Fruit fly (Drosophila melanogaster) whole organism, prepupa: Measurements from ENCODE around the gene CG17271.
A peak's percentile ranks its signal among the peaks of the same experiment; 100 is the strongest.

ENCODE experiments used
- Blimp-1 ChIP-seq: fragments of 200-800 bp; sonication (Bioruptor generic); optimal IDR thresholded peaks from 3 replicates; lab custom pipeline; 2017; ENCODE audit warnings: missing biosample characterization, missing genetic modification characterization, mild to moderate bottlenecking, moderate library complexity, missing genetic modification reagents
- CG10669 ChIP-seq: fragments of 200-800 bp; sonication (Bioruptor generic); optimal IDR thresholded peaks from 3 replicates; lab custom pipeline; 2018; ENCODE audit warnings: missing biosample characterization, mild to moderate bottlenecking, missing genetic modification characterization, moderate library complexity
- CG11762 ChIP-seq: fragments of 200-800 bp; sonication (Bioruptor generic); optimal IDR thresholded peaks from 3 replicates; lab custom pipeline; 2016; ENCODE audit warnings: missing biosample characterization, missing genetic modification characterization; ENCODE audit not compliant: insufficient read depth
- CG16779 ChIP-seq: fragments of 200-800 bp; sonication (Bioruptor generic); optimal IDR thresholded peaks from 3 replicates; lab custom pipeline; 2017; ENCODE audit warnings: missing biosample characterization, mild to moderate bottlenecking, missing genetic modification characterization
- CG3032 ChIP-seq: fragments of 200-800 bp; optimal IDR thresholded peaks from 2 replicates; lab custom pipeline; 2019; ENCODE audit warnings: missing biosample characterization, mild to moderate bottlenecking, missing genetic modification characterization, moderate library complexity
- CG31627 ChIP-seq: fragments of 200-800 bp; sonication (Bioruptor generic); optimal IDR thresholded peaks from 3 replicates; lab custom pipeline; 2016; ENCODE audit warnings: missing biosample characterization, missing genetic modification characterization
- CG32006 ChIP-seq: fragments of 200-800 bp; sonication (Bioruptor generic); optimal IDR thresholded peaks from 3 replicates; lab custom pipeline; 2017; ENCODE audit warnings: missing biosample characterization, mild to moderate bottlenecking, missing genetic modification characterization
- CG34406 ChIP-seq: fragments of 200-800 bp; sonication (Bioruptor generic); optimal IDR thresholded peaks from 3 replicates; lab custom pipeline; 2016; ENCODE audit warnings: missing biosample characterization, missing genetic modification characterization
- CG4318 ChIP-seq: fragments of 200-800 bp; sonication (Bioruptor generic); optimal IDR thresholded peaks from 3 replicates; lab custom pipeline; 2017; ENCODE audit warnings: missing biosample characterization, mild to moderate bottlenecking, missing genetic modification characterization
- CG6163 ChIP-seq: fragments of 200-800 bp; sonication (Bioruptor generic); IDR thresholded peaks from 3 replicates; pipeline ENCODE4 v1.3.6; 2022; ENCODE audit warnings: missing biosample characterization, missing genetic modification characterization
- CG6854 ChIP-seq: fragments of 200-800 bp; sonication (Bioruptor generic); optimal IDR thresholded peaks from 2 replicates; lab custom pipeline; 2017; ENCODE audit warnings: missing biosample characterization, mild to moderate bottlenecking, missing genetic modification characterization
- CG7368 ChIP-seq: fragments of 200-800 bp; sonication (Bioruptor generic); optimal IDR thresholded peaks from 3 replicates; lab custom pipeline; 2016; ENCODE audit warnings: missing biosample characterization, missing genetic modification characterization
- CG8119 ChIP-seq: fragments of 200-800 bp; sonication (Bioruptor generic); IDR thresholded peaks from 3 replicates; pipeline ENCODE4 v1.3.6; 2022; ENCODE audit warnings: missing biosample characterization, missing genetic modification characterization
- CG8319 ChIP-seq: fragments of 200-800 bp; sonication (Bioruptor generic); optimal IDR thresholded peaks from 3 replicates; lab custom pipeline; 2016; ENCODE audit warnings: missing biosample characterization, missing genetic modification characterization
- CG9139 ChIP-seq: fragments of 200-800 bp; sonication (Bioruptor generic); optimal IDR thresholded peaks from 3 replicates; lab custom pipeline; 2017; ENCODE audit warnings: missing biosample characterization, mild to moderate bottlenecking, missing genetic modification characterization
- Eip75B ChIP-seq: fragments of 200-800 bp; sonication (Bioruptor generic); optimal IDR thresholded peaks from 3 replicates; lab custom pipeline; 2016; ENCODE audit warnings: missing biosample characterization, missing genetic modification characterization
- Eip78C ChIP-seq: fragments of 200-800 bp; sonication (Bioruptor generic); peaks from one replicate; lab custom pipeline; 2016; ENCODE audit warnings: missing biosample characterization, missing genetic modification characterization
- Ets21C ChIP-seq: fragments of 200-800 bp; sonication (Bioruptor generic); optimal IDR thresholded peaks from 3 replicates; lab custom pipeline; 2016; ENCODE audit warnings: missing biosample characterization, missing genetic modification characterization
- Hr38 ChIP-seq: sonication (Bioruptor generic); optimal IDR thresholded peaks from 2 replicates; lab custom pipeline; 2016; ENCODE audit warnings: missing biosample characterization, missing genetic modification characterization
- Hr39 ChIP-seq: fragments of 200-800 bp; sonication (Bioruptor generic); optimal IDR thresholded peaks from 2 replicates; lab custom pipeline; 2016; ENCODE audit warnings: missing biosample characterization, missing genetic modification characterization
- Hr4 ChIP-seq: fragments of 200-800 bp; sonication (Bioruptor generic); optimal IDR thresholded peaks from 3 replicates; lab custom pipeline; 2016; ENCODE audit warnings: missing biosample characterization, missing genetic modification characterization
- Lpt ChIP-seq: fragments of 200-800 bp; sonication (Bioruptor generic); optimal IDR thresholded peaks from 3 replicates; lab custom pipeline; 2016; ENCODE audit warnings: missing biosample characterization, missing genetic modification characterization
- OdsH ChIP-seq: fragments of 200-800 bp; sonication (Bioruptor generic); optimal IDR thresholded peaks from 3 replicates; lab custom pipeline; 2016; ENCODE audit warnings: missing biosample characterization, missing genetic modification characterization
- Smox ChIP-seq: fragments of 200-800 bp; sonication (Bioruptor generic); optimal IDR thresholded peaks from 3 replicates; lab custom pipeline; 2016; ENCODE audit warnings: missing biosample characterization, missing genetic modification characterization
- Sox14 ChIP-seq: fragments of 200-800 bp; sonication (Bioruptor generic); optimal IDR thresholded peaks from 3 replicates; lab custom pipeline; 2016; ENCODE audit warnings: missing biosample characterization, missing genetic modification characterization
- achi ChIP-seq: fragments of 200-800 bp; sonication (Bioruptor generic); optimal IDR thresholded peaks from 3 replicates; lab custom pipeline; 2016; ENCODE audit warnings: missing biosample characterization, missing genetic modification characterization
- dac ChIP-seq: fragments of 200-800 bp; sonication (Bioruptor generic); optimal IDR thresholded peaks from 2 replicates; lab custom pipeline; 2017; ENCODE audit warnings: missing biosample characterization, mild to moderate bottlenecking, missing genetic modification characterization
- eg ChIP-seq: fragments of 200-800 bp; sonication (Bioruptor generic); IDR thresholded peaks from 3 replicates; pipeline ENCODE4 v1.3.6; 2022; ENCODE audit warnings: missing biosample characterization, missing genetic modification characterization
- esn ChIP-seq: fragments of 200-800 bp; sonication (Bioruptor generic); optimal IDR thresholded peaks from 2 replicates; lab custom pipeline; 2016; ENCODE audit warnings: missing biosample characterization, mild to moderate bottlenecking, missing genetic modification characterization, moderate library complexity
- lz ChIP-seq: fragments of 200-800 bp; sonication (Bioruptor generic); optimal IDR thresholded peaks from 3 replicates; lab custom pipeline; 2016; ENCODE audit warnings: missing biosample characterization, missing genetic modification characterization
- pdm3 ChIP-seq: fragments of 200-800 bp; sonication (Bioruptor generic); optimal IDR thresholded peaks from 3 replicates; lab custom pipeline; 2016; ENCODE audit warnings: missing biosample characterization, missing genetic modification characterization
- salr ChIP-seq, 2 experiments: fragments of 200-800 bp; sonication (Bioruptor generic); optimal IDR thresholded peaks; 3 replicates each; lab custom pipeline; 2016 to 2018; ENCODE audit warnings: missing biosample characterization in 2 of 2, missing genetic modification characterization in 2 of 2, mild to moderate bottlenecking in 1 of 2
- spab ChIP-seq: fragments of 200-800 bp; sonication (Bioruptor generic); optimal IDR thresholded peaks from 2 replicates; lab custom pipeline; 2017; ENCODE audit warnings: missing biosample characterization, mild to moderate bottlenecking, missing genetic modification characterization, missing genetic modification reagents
- ss ChIP-seq, 2 experiments: fragments of 200-800 bp; sonication (Bioruptor generic); optimal IDR thresholded peaks; 2 replicates in 1 of 2; 3 replicates in 1 of 2; lab custom pipeline; 2017 to 2018; ENCODE audit warnings: mild to moderate bottlenecking in 2 of 2, missing biosample characterization in 2 of 2, missing genetic modification characterization in 2 of 2, moderate library complexity in 1 of 2
- topi ChIP-seq: fragments of 200-800 bp; sonication (Bioruptor generic); optimal IDR thresholded peaks from 3 replicates; lab custom pipeline; 2016; ENCODE audit warnings: missing biosample characterization, missing genetic modification characterization
- vri ChIP-seq: fragments of 200-800 bp; sonication (Bioruptor generic); optimal IDR thresholded peaks from 3 replicates; lab custom pipeline; 2016; ENCODE audit warnings: missing biosample characterization, mild to moderate bottlenecking, missing genetic modification characterization

Gene CG17271

DNA sequence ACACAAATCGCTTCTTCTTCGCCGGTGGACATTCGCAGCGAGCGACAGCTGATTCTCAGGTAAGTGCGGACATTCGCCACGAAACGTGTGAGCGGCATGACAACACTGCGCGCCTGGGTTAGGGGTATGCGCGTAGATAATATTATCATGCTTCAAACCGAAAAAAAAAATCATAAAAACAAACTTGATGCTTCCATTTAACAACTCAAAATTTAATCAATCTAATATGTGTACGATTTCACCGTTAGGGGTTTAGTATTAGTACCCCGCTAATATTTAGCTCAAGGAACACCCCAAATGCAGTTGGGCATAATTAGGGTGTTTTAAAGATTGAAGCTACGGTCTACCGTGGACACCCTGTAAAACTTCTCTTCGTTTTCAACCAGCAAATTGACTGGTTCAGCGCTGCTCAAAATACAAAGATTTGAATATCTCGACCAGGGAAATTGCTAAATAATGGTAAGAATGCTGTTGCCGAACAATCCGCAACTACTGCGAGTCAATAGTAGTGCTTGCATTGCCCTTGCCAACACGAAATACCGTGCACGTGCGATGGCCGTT lies at the start of gene CG17271, which contains the start of gene RpS20 (continued):
- TF ChIP-seq salr (GFP tag; optimal IDR thresholded peaks at IDR 0.05; lab: Kevin White, UChicago) (peak in 1 of 2 experiments; percentile 76), Eip78C (GFP tag; lab: Kevin White, UChicago) (peak; percentile 90), ss (GFP tag; optimal IDR thresholded peaks at IDR 0.05; lab: Kevin White, UChicago) (peak; percentile 68 to 72), Blimp-1 (GFP tag; lab: Kevin White, UChicago) (no peak), spab (GFP tag; lab: Kevin White, UChicago) (no peak), pdm3 (peak; percentile 91), CG6854 (peak; percentile 69), eg (GFP tag; lab: Robert Waterston, UW) (peak; percentile 91; the same call in 2 of the 3 replicates)

DNA sequence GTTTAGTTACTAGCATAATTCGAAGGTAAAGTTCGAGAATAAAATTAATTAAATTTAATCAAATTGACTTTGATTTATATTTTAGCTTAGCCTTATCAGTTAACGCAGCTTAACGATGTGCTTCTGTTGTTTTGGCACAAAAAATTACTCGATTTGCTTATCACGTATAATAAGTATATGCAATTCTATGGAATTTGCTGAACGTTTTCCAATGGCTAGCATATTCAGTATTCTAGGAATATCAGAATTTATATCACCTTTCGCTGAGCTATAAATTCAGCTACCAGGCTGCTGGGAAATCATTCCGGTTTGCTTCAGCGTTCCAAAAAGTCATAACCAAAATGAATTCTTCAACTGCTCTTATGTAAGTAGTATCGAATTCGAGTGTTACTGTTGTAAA lies 49.1 kb upstream of the CG17271 start, which contains the start of gene TotA:
TSS of gene TotA (plus strand) at position 301 of the 400 bp plus-strand sequence.
- TF ChIP-seq Eip75B (GFP tag; lab: Kevin White, UChicago) (no peak), CG11762 (GFP tag; lab: Kevin White, UChicago) (no peak), CG8119 (no peak), CG34406 (GFP tag; lab: Kevin White, UChicago) (no peak), CG6163 (GFP tag; lab: Robert Waterston, UW) (no peak), CG32006 (GFP tag; lab: Kevin White, UChicago) (no peak), Lpt (GFP tag; lab: Kevin White, UChicago) (no peak), vri (no peak), Hr39 (GFP tag; lab: Kevin White, UChicago) (no peak), Ets21C (GFP tag; lab: Kevin White, UChicago) (no peak), CG9139 (no peak), eg (GFP tag; lab: Robert Waterston, UW) (no peak), pdm3 (no peak), achi (no peak), CG16779 (tag; lab: Kevin White, UChicago) (no peak), Blimp-1 (GFP tag; lab: Kevin White, UChicago) (no peak)

DNA sequence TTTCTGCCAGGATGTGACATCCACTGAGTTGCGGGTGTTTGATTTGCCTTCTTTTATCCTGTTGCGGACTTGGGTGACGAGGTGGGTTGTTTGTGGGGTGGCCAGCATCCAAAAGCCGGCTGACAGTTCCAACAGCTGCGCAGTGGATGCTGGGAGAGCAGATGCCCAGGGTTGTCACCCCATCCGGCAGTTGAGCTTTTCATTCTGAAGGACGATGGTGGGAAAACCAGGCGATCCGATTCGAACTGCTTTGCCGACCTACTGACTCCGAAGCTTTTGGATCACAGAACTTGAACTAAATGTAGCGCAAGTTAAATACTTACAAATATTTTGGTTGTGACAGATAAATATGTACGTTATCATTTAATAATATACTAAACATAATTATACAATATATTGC lies 44.6 kb upstream of the CG17271 start, which contains the start of gene KaiR1D:
TSS of gene KaiR1D (minus strand) at position 28 of the 400 bp plus-strand sequence.
- no peak for TF ChIP-seq Ets21C (GFP tag; lab: Kevin White, UChicago)
- TF ChIP-seq CG10669 (GFP tag; lab: Kevin White, UChicago): no peak
- peak; percentile 27 for TF ChIP-seq CG7368 (GFP tag; lab: Kevin White, UChicago)
- TF ChIP-seq dac (GFP tag; lab: Kevin White, UChicago): no peak
- TF ChIP-seq achi: peak; percentile 38

DNA sequence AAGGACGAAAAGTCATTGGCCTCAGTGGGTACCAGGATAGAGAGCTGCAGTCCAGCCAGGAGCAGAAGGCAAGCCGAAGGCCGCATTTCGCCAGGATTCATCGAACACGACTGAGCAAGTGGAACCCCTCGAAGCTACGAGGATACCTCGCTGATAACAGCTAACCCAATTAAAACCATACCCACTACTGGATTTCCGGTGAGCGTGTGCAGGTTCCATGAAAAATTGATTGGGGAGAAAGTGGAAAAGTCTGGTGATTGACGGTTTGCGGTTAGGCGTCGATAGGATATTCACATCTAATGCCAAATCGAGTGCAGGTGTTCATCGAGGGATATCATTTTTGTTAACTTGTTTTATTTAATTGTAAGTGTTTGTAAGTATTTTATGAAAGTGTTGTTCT lies 38.2 kb upstream of the CG17271 start, which contains the start of gene Ir93a:
TSS of gene Ir93a (minus strand) at position 101 of the 400 bp plus-strand sequence.
- TF ChIP-seq CG8319 (GFP tag; lab: Kevin White, UChicago) (no peak), CG8119 (no peak), CG11762 (GFP tag; lab: Kevin White, UChicago) (no peak)

DNA sequence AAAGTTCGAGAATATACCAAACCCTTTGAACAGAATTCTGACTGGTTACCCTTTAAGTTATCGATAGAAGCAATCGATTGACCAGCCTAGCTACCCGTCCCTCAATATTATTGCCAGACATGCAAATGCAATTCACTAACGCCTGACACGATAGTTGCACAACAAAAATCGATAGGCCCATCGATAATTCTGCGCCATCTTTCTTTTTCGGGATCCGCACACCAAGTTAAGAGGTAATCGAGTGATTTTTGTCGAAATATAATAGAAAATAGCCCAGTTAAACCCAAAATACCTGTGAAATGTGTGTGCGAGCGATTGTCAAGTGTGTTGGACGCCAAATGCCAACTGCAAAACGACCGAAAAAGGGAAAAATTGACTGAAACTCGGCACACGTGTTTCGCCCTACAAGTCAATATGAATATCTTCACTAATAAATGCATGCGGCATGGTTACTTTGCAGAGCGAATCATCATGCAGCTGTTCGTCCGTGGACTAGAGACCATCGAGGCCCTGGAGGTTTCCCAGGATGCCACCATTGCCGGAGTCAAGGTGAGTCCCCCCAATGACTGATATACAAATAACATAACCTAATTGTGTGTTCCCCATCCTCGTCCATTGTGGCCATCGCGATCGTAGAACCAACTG lies 28.9 kb upstream of the CG17271 start, which contains the start of gene RpS30:
TSS of gene RpS30 (plus strand) at position 122 of the 645 bp plus-strand sequence.
- TF ChIP-seq lz (GFP tag; lab: Kevin White, UChicago): peak; percentile 44
- TF ChIP-seq dac (GFP tag; lab: Kevin White, UChicago): no peak
- TF ChIP-seq topi (GFP tag; lab: Kevin White, UChicago): no peak
- no peak for TF ChIP-seq CG11762 (GFP tag; lab: Kevin White, UChicago)
- TF ChIP-seq pdm3: no peak
- peak; percentile 18 for TF ChIP-seq Eip78C (GFP tag; lab: Kevin White, UChicago)
- no peak for TF ChIP-seq Hr38 (GFP tag; lab: Kevin White, UChicago)
- no peak for TF ChIP-seq ss (GFP tag; optimal IDR thresholded peaks at IDR 0.05; lab: Kevin White, UChicago)
- no peak for TF ChIP-seq Sox14 (GFP tag; lab: Kevin White, UChicago)
- peak; percentile 43 for TF ChIP-seq esn (GFP tag; lab: Kevin White, UChicago)
- no peak for TF ChIP-seq Lpt (GFP tag; lab: Kevin White, UChicago)
- TF ChIP-seq CG31627 (GFP tag; lab: Kevin White, UChicago): peak; percentile 11
- peak; percentile 30 for TF ChIP-seq CG3032 (tag; lab: Kevin White, UChicago)
- TF ChIP-seq CG4318: no peak
- TF ChIP-seq Hr4 (GFP tag; lab: Kevin White, UChicago): no peak
- peak; percentile 0 for TF ChIP-seq Smox (GFP tag; lab: Kevin White, UChicago)
- no peak for TF ChIP-seq OdsH (GFP tag; lab: Kevin White, UChicago)
